Worm (Caenorhabditis elegans) whole organism, midembryonic: ENCODE data around the gene cest-32.

Source experiments
- T22C8.4 ChIP-seq: fragments of 200-800 bp; sonication (Bioruptor generic); IDR thresholded peaks from 2 replicates; pipeline ENCODE4 v1.3.6; 2022; ENCODE audit warnings: missing genetic modification characterization, missing compliant biosample characterization
- cog-1 ChIP-seq: sonication (generic microtip); optimal IDR thresholded peaks from 2 replicates; lab custom pipeline; 2016; ENCODE audit warnings: missing genetic modification characterization, missing compliant biosample characterization
- flt-1 ChIP-seq: fragments of 200-800 bp; sonication (Bioruptor generic); IDR thresholded peaks from 2 replicates; pipeline ENCODE4 v1.3.6; 2022; ENCODE audit warnings: missing genetic modification characterization, missing compliant biosample characterization
- klf-2 ChIP-seq: fragments of 200-800 bp; sonication (Bioruptor generic); conservative IDR thresholded peaks from 2 replicates; pipeline ENCODE4 v1.3.6; 2022; ENCODE audit warnings: missing genetic modification reagents, missing genetic modification characterization, missing compliant biosample characterization
- med-1 ChIP-seq: sonication (generic microtip); optimal IDR thresholded peaks from 2 replicates; lab custom pipeline; 2017; ENCODE audit warnings: missing genetic modification characterization, mild to moderate bottlenecking, missing compliant biosample characterization, antibody characterized with exemption, missing genetic modification reagents; ENCODE audit not compliant: insufficient read depth
- ref-1 ChIP-seq: fragments of 200-800 bp; sonication (Bioruptor generic); conservative IDR thresholded peaks from 2 replicates; pipeline ENCODE4 v1.3.6; 2022; ENCODE audit warnings: missing genetic modification reagents, missing genetic modification characterization, missing compliant biosample characterization
- tab-1 ChIP-seq: fragments of 200-800 bp; sonication (Bioruptor generic); IDR thresholded peaks from 2 replicates; pipeline ENCODE4 v1.3.6; 2022; ENCODE audit warnings: missing genetic modification characterization, missing compliant biosample characterization
- ztf-23 ChIP-seq: fragments of 200-800 bp; sonication (Bioruptor generic); IDR thresholded peaks from 2 replicates; pipeline ENCODE4 v1.3.6; 2022; ENCODE audit warnings: missing genetic modification reagents, missing genetic modification characterization, missing compliant biosample characterization
- ztf-29 ChIP-seq: fragments of 200-800 bp; sonication (Bioruptor generic); IDR thresholded peaks from 2 replicates; pipeline ENCODE4 v1.3.6; 2022; ENCODE audit warnings: missing genetic modification reagents, missing genetic modification characterization, missing compliant biosample characterization

cest-32 gene

DNA sequence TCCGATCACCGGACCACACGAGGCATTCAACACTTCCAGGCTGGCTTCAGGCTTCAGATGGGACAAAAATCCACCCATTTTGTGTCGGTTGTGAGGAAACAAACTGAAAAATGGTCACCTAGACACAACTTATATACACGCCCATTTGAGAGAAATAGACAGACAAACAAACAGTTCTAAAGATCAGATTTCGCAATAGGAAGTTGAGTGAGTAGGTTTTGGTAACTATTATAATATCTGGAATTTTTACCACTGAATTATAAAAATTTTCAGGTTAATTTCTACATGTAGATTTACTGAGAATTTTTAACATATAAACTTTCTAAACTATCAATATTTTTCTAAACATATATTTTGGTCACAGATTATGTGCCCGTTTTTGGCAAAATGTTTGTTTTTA, at the start of gene cest-32:
Gene cest-32 (minus strand): TSS at position 115 of the 400 bp plus-strand sequence.
- TF ChIP-seq cog-1 (tag; lab: Kevin White, UChicago) (no peak), ref-1 (GFP tag; lab: Robert Waterston, UW) (no peak), med-1 (GFP tag; lab: Kevin White, UChicago) (no peak), T22C8.4 (no peak), flt-1 (GFP tag; lab: Robert Waterston, UW) (no peak), ztf-23 (GFP tag; lab: Robert Waterston, UW) (no peak), klf-2 (no peak), ztf-29 (no peak), tab-1 (GFP tag; lab: Robert Waterston, UW) (no peak)

DNA sequence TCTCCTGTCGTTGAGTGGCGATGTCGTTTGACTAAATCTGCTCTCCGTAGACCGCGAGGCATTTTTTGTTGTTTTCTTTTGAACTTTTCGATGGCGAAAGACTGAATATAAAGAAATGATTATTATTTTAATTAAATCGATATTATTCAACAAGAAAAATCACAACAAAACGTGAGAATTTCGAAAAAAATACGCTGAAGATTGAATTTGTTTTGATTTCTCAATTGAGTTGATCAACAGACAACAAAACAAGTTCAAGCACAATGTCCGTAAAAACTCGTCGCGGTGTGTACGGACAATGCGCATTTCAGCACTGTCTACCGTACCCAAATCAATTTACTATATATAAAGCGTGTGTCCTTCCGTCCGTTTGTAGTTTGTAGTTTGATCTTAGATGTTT, 44.3 kb upstream of the cest-32 start, which contains the start of gene B0238.9:
Gene B0238.9 (minus strand): TSS at position 101 of the 400 bp plus-strand sequence.
- TF ChIP-seq flt-1 (GFP tag; lab: Robert Waterston, UW) (no peak), ref-1 (GFP tag; lab: Robert Waterston, UW) (no peak), ztf-29 (no peak), klf-2 (no peak), ztf-23 (GFP tag; lab: Robert Waterston, UW) (no peak), T22C8.4 (no peak), cog-1 (tag; lab: Kevin White, UChicago) (no peak), med-1 (GFP tag; lab: Kevin White, UChicago) (no peak), tab-1 (GFP tag; lab: Robert Waterston, UW) (no peak)

DNA sequence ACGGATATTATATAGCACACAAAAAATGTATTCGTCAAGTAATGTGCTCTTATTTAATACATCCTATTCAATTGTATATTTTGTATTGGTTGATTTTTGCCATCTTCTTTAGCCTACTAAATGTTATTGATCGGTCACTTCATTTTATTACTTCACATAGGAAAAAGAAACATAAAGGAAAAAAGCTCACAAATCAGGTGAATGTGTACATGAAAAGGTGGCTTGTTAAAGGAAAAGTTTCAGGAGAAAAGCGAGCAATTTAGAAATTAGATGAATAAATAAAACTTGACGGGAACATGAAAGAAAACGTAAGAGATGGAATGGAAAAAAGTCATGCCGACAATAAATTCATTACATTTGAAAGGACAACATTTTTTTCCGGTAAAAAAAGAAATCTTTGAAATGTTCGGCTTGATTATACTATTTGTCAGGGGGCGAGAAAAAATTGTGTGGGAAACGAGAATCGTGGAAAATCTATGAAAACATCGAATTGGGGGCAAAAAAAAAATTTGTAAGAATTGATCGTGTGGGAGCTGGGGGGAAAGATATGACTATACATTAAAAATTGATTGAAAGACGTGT, 41.8 kb upstream of the cest-32 start:
- TF ChIP-seq tab-1 (GFP tag; lab: Robert Waterston, UW) (no peak), T22C8.4 (no peak), ztf-23 (GFP tag; lab: Robert Waterston, UW) (no peak), klf-2 (no peak), med-1 (GFP tag; lab: Kevin White, UChicago) (no peak), ref-1 (GFP tag; lab: Robert Waterston, UW) (no peak), ztf-29 (no peak), flt-1 (GFP tag; lab: Robert Waterston, UW) (no peak), cog-1 (tag; lab: Kevin White, UChicago) (no peak)

ce11 chrV:5274974-5275373, 41.3 kb upstream of the cest-32 start:
- TF ChIP-seq flt-1 (GFP tag; lab: Robert Waterston, UW) (0 out of 2 replicates have a peak, but pooled peaks have one; percentile 14), ztf-29 (no peak), ztf-23 (GFP tag; lab: Robert Waterston, UW) (no peak), tab-1 (GFP tag; lab: Robert Waterston, UW) (0 out of 2 replicates have a peak, but pooled peaks have one; percentile 26), T22C8.4 (no peak), ref-1 (GFP tag; lab: Robert Waterston, UW) (no peak)

- TF ChIP-seq cog-1 (tag; lab: Kevin White, UChicago) (no peak), klf-2 (no peak), tab-1 (GFP tag; lab: Robert Waterston, UW) (no peak), ztf-29 (no peak), T22C8.4 (no peak), ztf-23 (GFP tag; lab: Robert Waterston, UW) (no peak), ref-1 (GFP tag; lab: Robert Waterston, UW) (no peak), med-1 (GFP tag; lab: Kevin White, UChicago) (no peak), flt-1 (GFP tag; lab: Robert Waterston, UW) (no peak)
Measured at ce11 chrV:5273770-5274169, 40.1 kb upstream of the cest-32 start, which contains the start of gene natc-2. TSS of gene natc-2 (plus strand) at chrV:5274070.

- TF ChIP-seq klf-2 (no peak), tab-1 (GFP tag; lab: Robert Waterston, UW) (no peak), ref-1 (GFP tag; lab: Robert Waterston, UW) (no peak), cog-1 (tag; lab: Kevin White, UChicago) (no peak), flt-1 (GFP tag; lab: Robert Waterston, UW) (no peak), ztf-23 (GFP tag; lab: Robert Waterston, UW) (no peak), ztf-29 (no peak), med-1 (GFP tag; lab: Kevin White, UChicago) (no peak), T22C8.4 (no peak)
Measured at ce11 chrV:5273241-5273640, 39.5 kb upstream of the cest-32 start.

- TF ChIP-seq cog-1 (tag; lab: Kevin White, UChicago) (no peak), ztf-23 (GFP tag; lab: Robert Waterston, UW) (no peak), flt-1 (GFP tag; lab: Robert Waterston, UW) (0 out of 2 replicates have a peak, but pooled peaks have one; percentile 20), T22C8.4 (no peak), klf-2 (no peak), ref-1 (GFP tag; lab: Robert Waterston, UW) (no peak)
Measured at ce11 chrV:5272619-5273074, 39.0 kb upstream of the cest-32 start.

ce11 chrV:5272034-5272433, 38.3 kb upstream of the cest-32 start:
- TF ChIP-seq T22C8.4 (no peak), ztf-29 (no peak), flt-1 (GFP tag; lab: Robert Waterston, UW) (no peak), cog-1 (tag; lab: Kevin White, UChicago) (no peak), ztf-23 (GFP tag; lab: Robert Waterston, UW) (no peak), tab-1 (GFP tag; lab: Robert Waterston, UW) (no peak), klf-2 (no peak), med-1 (GFP tag; lab: Kevin White, UChicago) (no peak), ref-1 (GFP tag; lab: Robert Waterston, UW) (no peak)

DNA sequence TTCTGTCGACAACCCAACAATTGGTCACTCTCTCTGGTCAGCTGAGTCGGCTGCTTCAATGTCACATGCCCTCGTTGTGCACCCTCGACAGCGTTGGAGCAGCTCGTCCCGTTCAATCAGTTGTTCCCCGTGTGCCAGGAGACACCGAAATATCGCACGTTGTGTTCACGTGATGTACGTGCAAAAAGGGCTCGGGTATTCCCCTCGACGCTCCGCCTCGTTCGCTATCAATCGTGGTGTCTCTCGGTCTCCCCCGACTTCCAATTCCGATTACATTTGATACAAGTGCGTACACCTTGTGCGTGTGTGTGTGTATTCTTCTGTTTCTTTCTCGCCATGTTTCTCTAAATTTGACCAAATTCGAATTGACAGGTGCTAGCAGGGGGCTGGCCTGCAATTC, 37.8 kb upstream of the cest-32 start:
- TF ChIP-seq ref-1 (GFP tag; lab: Robert Waterston, UW) (no peak), cog-1 (tag; lab: Kevin White, UChicago) (peak; percentile 12)
